Worm (Caenorhabditis elegans) whole organism, L4 larva: Measurements from ENCODE around the gene exc-14.

Source experiments
- F26F4.8 ChIP-seq: fragments of 200-800 bp; sonication (Bioruptor generic); conservative IDR thresholded peaks from 2 replicates; pipeline ENCODE4 v1.3.6; 2022; ENCODE audit warnings: missing genetic modification characterization, missing compliant biosample characterization
- F44E2.7 ChIP-seq: fragments of 200-800 bp; sonication (Bioruptor generic); IDR thresholded peaks from 2 replicates; pipeline ENCODE4 v2.1.2; 2022; ENCODE audit warnings: missing genetic modification characterization, missing compliant biosample characterization
- F49E8.2 ChIP-seq: sonication (generic microtip); optimal IDR thresholded peaks from 2 replicates; lab custom pipeline; 2016; ENCODE audit warnings: missing compliant biosample characterization, mild to moderate bottlenecking, missing genetic modification characterization, borderline replicate concordance
- T26A8.4 ChIP-seq: fragments of 200-800 bp; sonication (Bioruptor generic); IDR thresholded peaks from 2 replicates; pipeline ENCODE4 v1.3.6; 2022; ENCODE audit warnings: missing genetic modification characterization, missing compliant biosample characterization
- Y105C5A.15 ChIP-seq: fragments of 200-800 bp; sonication (Bioruptor generic); IDR thresholded peaks from 2 replicates; pipeline ENCODE4 v1.3.6; 2022; ENCODE audit warnings: missing genetic modification characterization, missing compliant biosample characterization
- Y48G9A.11 ChIP-seq: fragments of 200-800 bp; sonication (Bioruptor generic); IDR thresholded peaks from 2 replicates; pipeline ENCODE4 v1.3.6; 2022; ENCODE audit warnings: missing genetic modification reagents, missing genetic modification characterization, missing compliant biosample characterization
- Y5F2A.4 ChIP-seq: fragments of 200-800 bp; sonication (Bioruptor generic); optimal IDR thresholded peaks from 2 replicates; lab custom pipeline; 2018; ENCODE audit warnings: mild to moderate bottlenecking, missing genetic modification characterization, missing compliant biosample characterization
- aly-2 ChIP-seq: sonication (generic microtip); optimal IDR thresholded peaks from 2 replicates; lab custom pipeline; 2018; ENCODE audit warnings: missing biosample characterization, missing genetic modification characterization
- arid-1 ChIP-seq: fragments of 200-800 bp; sonication (Bioruptor generic); conservative IDR thresholded peaks from 2 replicates; pipeline ENCODE4 v1.3.6; 2022; ENCODE audit warnings: missing genetic modification reagents, missing genetic modification characterization, missing compliant biosample characterization
- ceh-28 ChIP-seq: fragments of 150-350 bp; optimal IDR thresholded peaks from 2 replicates; lab custom pipeline; 2014; ENCODE audit warnings: missing biosample characterization, missing genetic modification reagents, missing genetic modification characterization
- ceh-32 ChIP-seq: sonication (generic microtip); optimal IDR thresholded peaks from 2 replicates; lab custom pipeline; 2016; ENCODE audit warnings: mild to moderate bottlenecking, missing genetic modification characterization, missing compliant biosample characterization; ENCODE audit not compliant: poor library complexity
- ceh-44 ChIP-seq: fragments of 200-800 bp; sonication (Bioruptor generic); IDR thresholded peaks from 2 replicates; pipeline ENCODE4 v1.3.6; 2022; ENCODE audit warnings: missing genetic modification reagents, missing genetic modification characterization, missing compliant biosample characterization
- ceh-82 ChIP-seq: sonication (generic microtip); optimal IDR thresholded peaks from 2 replicates; lab custom pipeline; 2017; ENCODE audit warnings: missing biosample characterization, missing genetic modification characterization
- ctbp-1 ChIP-seq: fragments of 200-800 bp; sonication (Bioruptor generic); IDR thresholded peaks from 2 replicates; pipeline ENCODE4 v1.3.6; 2022; ENCODE audit warnings: missing genetic modification reagents, missing genetic modification characterization, missing compliant biosample characterization
- daf-19 ChIP-seq: fragments of 200-800 bp; sonication (Bioruptor generic); conservative IDR thresholded peaks from 2 replicates; pipeline ENCODE4 v1.3.6; 2022; ENCODE audit warnings: missing genetic modification characterization, missing compliant biosample characterization
- dmd-6 ChIP-seq: fragments of 200-800 bp; sonication (Bioruptor generic); IDR thresholded peaks from 2 replicates; pipeline ENCODE4 v1.3.6; 2022; ENCODE audit warnings: missing genetic modification reagents, missing genetic modification characterization, missing compliant biosample characterization
- dmd-9 ChIP-seq: fragments of 200-800 bp; sonication (Bioruptor generic); IDR thresholded peaks from 2 replicates; pipeline ENCODE4 v1.3.6; 2022; ENCODE audit warnings: missing genetic modification reagents, missing genetic modification characterization, missing compliant biosample characterization
- dpl-1 ChIP-seq: fragments of 150-350 bp; optimal IDR thresholded peaks from 2 replicates; lab custom pipeline; 2014; ENCODE audit warnings: missing biosample characterization, missing genetic modification reagents, missing genetic modification characterization
- duxl-1 ChIP-seq: sonication (generic microtip); optimal IDR thresholded peaks from 2 replicates; lab custom pipeline; 2016; ENCODE audit warnings: mild to moderate bottlenecking, missing genetic modification characterization, moderate library complexity, missing compliant biosample characterization; ENCODE audit not compliant: poor library complexity
- egl-43 ChIP-seq: fragments of 200-800 bp; sonication (Bioruptor generic); IDR thresholded peaks from 2 replicates; pipeline ENCODE4 v1.3.6; 2022; ENCODE audit warnings: missing genetic modification reagents, missing genetic modification characterization, missing compliant biosample characterization
- fkh-10 ChIP-seq: fragments of 150-350 bp; optimal IDR thresholded peaks from 2 replicates; lab custom pipeline; 2014; ENCODE audit warnings: missing biosample characterization, missing genetic modification reagents, missing genetic modification characterization
- fos-1 ChIP-seq: fragments of 150-350 bp; optimal IDR thresholded peaks from 2 replicates; lab custom pipeline; 2014; ENCODE audit warnings: missing biosample characterization, missing genetic modification characterization
- lin-1 ChIP-seq: fragments of 200-800 bp; sonication (Bioruptor generic); IDR thresholded peaks from 2 replicates; pipeline ENCODE4 v1.3.6; 2022; ENCODE audit warnings: missing genetic modification reagents, missing genetic modification characterization, missing compliant biosample characterization
- lin-13 ChIP-seq: fragments of 150-350 bp; optimal IDR thresholded peaks from 2 replicates; lab custom pipeline; 2014; ENCODE audit warnings: missing biosample characterization, missing genetic modification reagents, missing genetic modification characterization
- lin-15B ChIP-seq: fragments of 150-350 bp; sonication (generic microtip); optimal IDR thresholded peaks from 3 replicates; lab custom pipeline; 2014; ENCODE audit warnings: missing biosample characterization, missing genetic modification characterization
- lin-29 ChIP-seq: fragments of 200-800 bp; sonication (Bioruptor generic); IDR thresholded peaks from 2 replicates; pipeline ENCODE4 v1.3.6; 2022; ENCODE audit warnings: missing genetic modification reagents, missing genetic modification characterization, missing compliant biosample characterization
- mdt-29 ChIP-seq: fragments of 200-800 bp; sonication (Bioruptor generic); IDR thresholded peaks from 2 replicates; pipeline ENCODE4 v1.3.6; 2022; ENCODE audit warnings: missing genetic modification reagents, missing genetic modification characterization, missing compliant biosample characterization
- mxl-2 ChIP-seq: fragments of 200-800 bp; sonication (Bioruptor generic); conservative IDR thresholded peaks from 2 replicates; pipeline ENCODE4 v1.3.6; 2022; ENCODE audit warnings: missing genetic modification reagents, missing genetic modification characterization, missing compliant biosample characterization
- nhr-10 ChIP-seq: fragments of 150-350 bp; optimal IDR thresholded peaks from 2 replicates; lab custom pipeline; 2014; ENCODE audit warnings: missing biosample characterization, missing genetic modification characterization
- nhr-111 ChIP-seq: fragments of 200-800 bp; sonication (Bioruptor generic); optimal IDR thresholded peaks from 2 replicates; lab custom pipeline; 2018; ENCODE audit warnings: mild to moderate bottlenecking, missing genetic modification characterization, missing compliant biosample characterization
- nhr-237 ChIP-seq: sonication (generic microtip); optimal IDR thresholded peaks from 2 replicates; lab custom pipeline; 2017; ENCODE audit warnings: missing biosample characterization, missing genetic modification characterization
- nhr-28 ChIP-seq: fragments of 150-350 bp; optimal IDR thresholded peaks from 2 replicates; lab custom pipeline; 2014; ENCODE audit warnings: missing biosample characterization, missing genetic modification characterization
- nhr-42 ChIP-seq: fragments of 200-800 bp; sonication (Bioruptor generic); IDR thresholded peaks from 2 replicates; pipeline ENCODE4 v1.3.6; 2022; ENCODE audit warnings: missing genetic modification characterization, missing compliant biosample characterization
- nhr-6 ChIP-seq: fragments of 150-350 bp; optimal IDR thresholded peaks from 2 replicates; lab custom pipeline; 2014; ENCODE audit warnings: missing biosample characterization, missing genetic modification characterization
- nhr-76 ChIP-seq: fragments of 150-350 bp; optimal IDR thresholded peaks from 2 replicates; lab custom pipeline; 2014; ENCODE audit warnings: missing biosample characterization, missing genetic modification characterization
- rbr-2 ChIP-seq: sonication (generic microtip); optimal IDR thresholded peaks from 2 replicates; lab custom pipeline; 2016; ENCODE audit warnings: missing genotype, missing genetic modification characterization, missing compliant biosample characterization
- sdz-12 ChIP-seq: fragments of 200-800 bp; sonication (Bioruptor generic); optimal IDR thresholded peaks from 2 replicates; lab custom pipeline; 2018; ENCODE audit warnings: mild to moderate bottlenecking, missing genetic modification characterization, missing compliant biosample characterization
- set-16 ChIP-seq: fragments of 200-800 bp; sonication (Bioruptor generic); IDR thresholded peaks from 2 replicates; pipeline ENCODE4 v1.3.6; 2022; ENCODE audit warnings: missing genetic modification reagents, missing genetic modification characterization, missing compliant biosample characterization
- snpc-1.2 ChIP-seq: fragments of 200-800 bp; sonication (Bioruptor generic); IDR thresholded peaks from 2 replicates; pipeline ENCODE4 v1.3.6; 2022; ENCODE audit warnings: missing genetic modification reagents, missing genetic modification characterization, missing compliant biosample characterization
- spr-1 ChIP-seq: sonication (generic microtip); optimal IDR thresholded peaks from 2 replicates; lab custom pipeline; 2016; ENCODE audit warnings: mild to moderate bottlenecking, missing genetic modification characterization, missing compliant biosample characterization
- tra-1 ChIP-seq: fragments of 200-800 bp; sonication (Bioruptor generic); IDR thresholded peaks from 2 replicates; pipeline ENCODE4 v1.3.6; 2022; ENCODE audit warnings: missing genetic modification reagents, missing genetic modification characterization, missing compliant biosample characterization
- unc-130 ChIP-seq: sonication (generic microtip); optimal IDR thresholded peaks from 2 replicates; lab custom pipeline; 2016; ENCODE audit warnings: missing genetic modification reagents, missing genetic modification characterization, missing compliant biosample characterization
- unc-62 ChIP-seq, 3 experiments: fragments of 150-350 bp in 1 of 3; sonication (generic microtip); optimal IDR thresholded peaks in 2 of 3; peaks in 1 of 3; 1 replicate in 1 of 3; 2 replicates in 2 of 3; lab custom pipeline; 2014 to 2017; ENCODE audit warnings: missing biosample characterization in 3 of 3, missing genetic modification characterization in 3 of 3, missing genetic modification reagents in 3 of 3, missing genotype in 1 of 3
- vab-7 ChIP-seq: fragments of 200-800 bp; sonication (Bioruptor generic); IDR thresholded peaks from 2 replicates; pipeline ENCODE4 v1.3.6; 2022; ENCODE audit warnings: missing genetic modification reagents, missing genetic modification characterization, missing compliant biosample characterization
- zag-1 ChIP-seq: fragments of 150-350 bp; optimal IDR thresholded peaks from 2 replicates; lab custom pipeline; 2014; ENCODE audit warnings: missing biosample characterization, missing genetic modification characterization
- zip-11 ChIP-seq: fragments of 200-800 bp; sonication (Bioruptor generic); IDR thresholded peaks from 2 replicates; pipeline ENCODE4 v1.3.6; 2022; ENCODE audit warnings: missing genetic modification characterization, missing compliant biosample characterization
- zip-2 ChIP-seq: fragments of 150-350 bp; optimal IDR thresholded peaks from 2 replicates; lab custom pipeline; 2014; ENCODE audit warnings: missing biosample characterization, missing genetic modification characterization
- ztf-7 ChIP-seq: fragments of 150-350 bp; optimal IDR thresholded peaks from 2 replicates; lab custom pipeline; 2014; ENCODE audit warnings: missing biosample characterization, missing genetic modification characterization

Gene exc-14

DNA sequence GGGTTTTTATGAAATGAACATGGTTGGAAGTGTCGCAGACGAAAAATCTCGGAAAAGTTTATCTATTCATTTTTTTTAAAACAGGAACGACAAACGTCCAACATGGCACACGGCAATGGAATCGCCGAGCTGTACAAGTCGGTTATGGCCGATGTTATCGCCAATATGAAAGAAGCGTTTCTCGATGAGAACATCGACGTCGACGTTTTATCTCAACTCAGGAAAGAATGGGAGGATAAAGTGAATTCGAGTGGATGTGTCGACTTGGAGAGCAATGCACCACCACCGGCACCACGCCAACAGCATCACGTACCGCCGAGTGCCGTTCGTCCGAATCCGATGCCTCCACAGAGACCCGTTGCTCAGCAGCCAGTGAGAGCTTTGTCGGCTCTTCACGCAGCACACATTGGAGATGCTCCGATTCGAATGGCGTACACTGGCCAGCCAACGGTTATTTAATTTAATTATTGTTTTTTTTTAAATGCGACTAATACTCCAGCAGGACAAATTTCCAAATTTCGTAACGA, 4.1 kb upstream of the exc-14 start (continued):
- TF ChIP-seq unc-62 (GFP tag; optimal IDR thresholded peaks at IDR 0.05 in 1 of 2; lab: Kevin White, UChicago) (no peak), unc-62 (tag; optimal IDR thresholded peaks at IDR 0.05; lab: Kevin White, UChicago) (no peak), F44E2.7 (GFP tag; lab: Robert Waterston, UW) (no peak), unc-130 (GFP tag; lab: Kevin White, UChicago) (no peak), nhr-42 (GFP tag; lab: Robert Waterston, UW) (no peak), egl-43 (GFP tag; lab: Robert Waterston, UW) (peak; percentile 44; the same call in 1 of the 2 replicates), rbr-2 (tag; lab: Kevin White, UChicago) (no peak), mdt-29 (no peak), fos-1 (tag; lab: Kevin White, UChicago) (peak; percentile 19), ctbp-1 (GFP tag; lab: Robert Waterston, UW) (no peak), ceh-44 (GFP tag; lab: Robert Waterston, UW) (no peak), duxl-1 (tag; lab: Kevin White, UChicago) (peak; percentile 3), zag-1 (tag; lab: Kevin White, UChicago) (no peak), F49E8.2 (tag; lab: Kevin White, UChicago) (no peak), nhr-10 (no peak), spr-1 (tag; lab: Kevin White, UChicago) (no peak), Y105C5A.15 (no peak), set-16 (GFP tag; lab: Robert Waterston, UW) (peak; percentile 72), T26A8.4 (GFP tag; lab: Robert Waterston, UW) (0 out of 2 replicates have a peak, but pooled peaks have one; percentile 42), zip-2 (tag; lab: Kevin White, UChicago) (no peak), ceh-28 (tag; lab: Kevin White, UChicago) (no peak), lin-13 (GFP tag; lab: Kevin White, UChicago) (no peak), fkh-10 (GFP tag; lab: Kevin White, UChicago) (no peak), dpl-1 (GFP tag; lab: Kevin White, UChicago) (no peak), F26F4.8 (GFP tag; lab: Robert Waterston, UW) (no peak), Y48G9A.11 (GFP tag; lab: Robert Waterston, UW) (no peak), daf-19 (GFP tag; lab: Robert Waterston, UW) (no peak)

DNA sequence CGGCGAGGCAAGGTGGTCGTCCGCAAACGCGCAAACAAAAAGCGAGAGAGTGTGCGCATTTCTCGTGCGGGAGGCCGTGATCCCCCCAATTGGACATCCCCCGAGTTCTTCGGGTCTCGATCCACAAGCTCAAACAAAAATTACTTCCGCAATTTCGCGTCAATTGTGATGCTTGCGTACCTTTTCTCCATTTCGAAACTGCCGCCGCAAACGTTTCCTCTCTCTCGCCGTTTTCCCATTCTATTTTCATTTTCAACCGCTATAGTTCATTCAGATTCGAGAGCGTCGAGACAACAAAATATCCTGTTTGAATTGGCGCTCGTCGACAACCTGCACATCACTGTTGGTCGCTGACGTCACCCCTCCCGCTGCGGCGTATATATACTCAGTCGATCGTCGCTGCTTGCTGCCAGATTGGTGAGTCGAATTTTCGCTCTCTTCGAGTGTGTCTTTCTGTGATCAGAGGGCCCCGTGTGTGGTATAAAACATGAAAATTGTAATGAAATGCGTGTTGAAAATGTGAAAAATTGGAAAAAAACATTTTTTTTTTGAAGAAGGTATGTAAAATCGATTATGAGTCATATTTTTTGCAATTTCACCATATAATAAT, 3.4 kb upstream of the exc-14 start, which contains the start of the genes pqn-51 and K11D12.14:
TSS of gene pqn-51 (plus strand) at position 275 of the 610 bp plus-strand sequence.
TSS of gene K11D12.14 (plus strand) at position 304 of the 610 bp plus-strand sequence.
- peak; percentile 93 for TF ChIP-seq fkh-10 (GFP tag; lab: Kevin White, UChicago)
- TF ChIP-seq dmd-9, result no peak
- TF ChIP-seq nhr-76 (tag; lab: Kevin White, UChicago), result no peak
- TF ChIP-seq spr-1 (tag; lab: Kevin White, UChicago), result peak; percentile 81
- TF ChIP-seq tra-1, result peak; percentile 91
- peak in 1 of 2 experiments; percentile 100 for TF ChIP-seq unc-62 (GFP tag; optimal IDR thresholded peaks at IDR 0.05 in 1 of 2; lab: Kevin White, UChicago)
- TF ChIP-seq unc-62 (tag; optimal IDR thresholded peaks at IDR 0.05; lab: Kevin White, UChicago), result no peak
- no peak for TF ChIP-seq nhr-111 (GFP tag; lab: Kevin White, UChicago)
- peak; percentile 93 for TF ChIP-seq T26A8.4 (GFP tag; lab: Robert Waterston, UW)
- no peak for TF ChIP-seq Y5F2A.4 (GFP tag; lab: Kevin White, UChicago)
- TF ChIP-seq lin-1 (GFP tag; lab: Robert Waterston, UW), result peak; percentile 61; the same call in 1 of the 2 replicates
- no peak for TF ChIP-seq nhr-237 (tag; lab: Kevin White, UChicago)
- peak; percentile 78 for TF ChIP-seq daf-19 (GFP tag; lab: Robert Waterston, UW)
- peak; percentile 78; the same call in 1 of the 2 replicates for TF ChIP-seq arid-1 (GFP tag; lab: Robert Waterston, UW)
- peak; percentile 81 for TF ChIP-seq nhr-6 (tag; lab: Kevin White, UChicago)
- TF ChIP-seq zip-11 (GFP tag; lab: Robert Waterston, UW), result no peak
- peak; percentile 33; the same call in 1 of the 2 replicates for TF ChIP-seq mxl-2 (GFP tag; lab: Robert Waterston, UW)
- no peak for TF ChIP-seq ceh-82 (tag; lab: Kevin White, UChicago)
- peak; percentile 11 for TF ChIP-seq zip-2 (tag; lab: Kevin White, UChicago)
- TF ChIP-seq vab-7 (GFP tag; lab: Robert Waterston, UW), result peak; percentile 90
- no peak for TF ChIP-seq sdz-12 (GFP tag; lab: Kevin White, UChicago)
- TF ChIP-seq dmd-6 (GFP tag; lab: Robert Waterston, UW), result peak; percentile 90
- peak; percentile 55 for TF ChIP-seq ztf-7 (tag; lab: Kevin White, UChicago)
- TF ChIP-seq ceh-32 (tag; lab: Kevin White, UChicago), result peak; percentile 21
- TF ChIP-seq aly-2, result peak; percentile 22
- peak; percentile 83 for TF ChIP-seq nhr-28 (tag; lab: Kevin White, UChicago)
- TF ChIP-seq snpc-1.2 (GFP tag; lab: Robert Waterston, UW), result peak; percentile 70
- TF ChIP-seq lin-29, result peak; percentile 87
- peak; percentile 31 for TF ChIP-seq lin-15B (tag; lab: Kevin White, UChicago)
